Worm (Caenorhabditis elegans) whole organism, L1 larva: ENCODE results near the gene ptc-3.

ENCODE experiments used
- C16A3.4 ChIP-seq: fragments of 150-350 bp; optimal IDR thresholded peaks from 2 replicates; lab custom pipeline; 2014; ENCODE audit warnings: missing biosample characterization, missing genetic modification characterization
- C34B4.2 ChIP-seq: sonication (generic microtip); optimal IDR thresholded peaks from 2 replicates; lab custom pipeline; 2017; ENCODE audit warnings: mild to moderate bottlenecking, missing genetic modification characterization, missing compliant biosample characterization
- F16B12.6 ChIP-seq: fragments of 150-350 bp; optimal IDR thresholded peaks from 2 replicates; lab custom pipeline; 2014; ENCODE audit warnings: missing biosample characterization, missing genetic modification characterization
- Y116A8C.19 ChIP-seq: sonication (generic microtip); optimal IDR thresholded peaks from 2 replicates; lab custom pipeline; 2016; ENCODE audit warnings: missing compliant biosample characterization, missing genetic modification characterization, borderline replicate concordance
- aha-1 ChIP-seq: fragments of 150-350 bp; optimal IDR thresholded peaks from 2 replicates; lab custom pipeline; 2014; ENCODE audit warnings: missing biosample characterization, missing genetic modification characterization
- aly-2 ChIP-seq: fragments of 150-350 bp; optimal IDR thresholded peaks from 2 replicates; lab custom pipeline; 2014; ENCODE audit warnings: missing biosample characterization, missing genetic modification characterization
- ama-1 ChIP-seq: fragments of 150-350 bp; optimal IDR thresholded peaks from 2 replicates; lab custom pipeline; 2014
- ceh-88 ChIP-seq: fragments of 200-800 bp; sonication (Bioruptor generic); IDR thresholded peaks from 2 replicates; pipeline ENCODE4 v1.3.6; 2022; ENCODE audit warnings: missing genetic modification characterization, missing compliant biosample characterization
- ces-1 ChIP-seq: fragments of 150-350 bp; optimal IDR thresholded peaks from 2 replicates; lab custom pipeline; 2014; ENCODE audit warnings: missing biosample characterization, missing genetic modification reagents, missing genetic modification characterization
- dpl-1 ChIP-seq, 3 experiments: fragments of 150-350 bp in 2 of 3; sonication (generic microtip) in 1 of 3; optimal IDR thresholded peaks; 2 replicates each; lab custom pipeline; 2014 to 2017; ENCODE audit warnings: missing biosample characterization in 3 of 3, missing genetic modification characterization in 3 of 3, missing genetic modification reagents in 3 of 3
- efl-1 ChIP-seq, 4 experiments: fragments of 150-350 bp; optimal IDR thresholded peaks in 3 of 4; peaks in 1 of 4; 1 replicate in 1 of 4; 2 replicates in 3 of 4; lab custom pipeline; 2014; ENCODE audit warnings: missing biosample characterization in 2 of 4, missing genetic modification characterization in 2 of 4, missing genetic modification reagents in 2 of 4
- efl-3 ChIP-seq: fragments of 200-800 bp; sonication (Bioruptor generic); optimal IDR thresholded peaks from 2 replicates; lab custom pipeline; 2018; ENCODE audit warnings: mild to moderate bottlenecking, missing genetic modification characterization, missing compliant biosample characterization
- egl-13 ChIP-seq: sonication (generic microtip); optimal IDR thresholded peaks from 2 replicates; lab custom pipeline; 2016; ENCODE audit warnings: missing genotype, missing genetic modification reagents, missing genetic modification characterization, missing compliant biosample characterization
- egl-27 ChIP-seq, 2 experiments: fragments of 150-350 bp in 1 of 2; sonication (generic microtip); optimal IDR thresholded peaks; 3 replicates each; lab custom pipeline; 2017 to 2018; ENCODE audit warnings: missing biosample characterization in 2 of 2, missing genetic modification characterization in 2 of 2, missing genetic modification reagents in 2 of 2
- elt-2 ChIP-seq: sonication (generic microtip); optimal IDR thresholded peaks from 2 replicates; lab custom pipeline; 2016; ENCODE audit warnings: missing genetic modification characterization, mild to moderate bottlenecking, inconsistent platforms, missing compliant biosample characterization, missing genetic modification reagents
- elt-3 ChIP-seq, 6 experiments: fragments of 150-350 bp in 1 of 6; sonication (generic microtip); optimal IDR thresholded peaks; 2 replicates each; lab custom pipeline; 2017 to 2018; ENCODE audit warnings: missing biosample characterization in 6 of 6, missing genetic modification characterization in 6 of 6, inconsistent platforms in 1 of 6
- ets-5 ChIP-seq: fragments of 200-800 bp; sonication (Bioruptor generic); IDR thresholded peaks from 2 replicates; pipeline ENCODE4 v1.3.6; 2022; ENCODE audit warnings: missing genetic modification characterization, missing compliant biosample characterization
- fkh-10 ChIP-seq: sonication (generic microtip); optimal IDR thresholded peaks from 2 replicates; lab custom pipeline; 2017; ENCODE audit warnings: missing biosample characterization, missing genetic modification reagents, missing genetic modification characterization
- fkh-4 ChIP-seq: sonication (generic microtip); optimal IDR thresholded peaks from 2 replicates; lab custom pipeline; 2016; ENCODE audit warnings: missing compliant biosample characterization, missing genetic modification characterization, borderline replicate concordance
- fkh-8 ChIP-seq: sonication (generic microtip); optimal IDR thresholded peaks from 2 replicates; lab custom pipeline; 2016; ENCODE audit warnings: mild to moderate bottlenecking, missing genetic modification characterization, missing compliant biosample characterization
- fos-1 ChIP-seq: fragments of 150-350 bp; optimal IDR thresholded peaks from 2 replicates; lab custom pipeline; 2014; ENCODE audit warnings: missing biosample characterization, missing genetic modification characterization
- irx-1 ChIP-seq: sonication (generic microtip); optimal IDR thresholded peaks from 2 replicates; lab custom pipeline; 2016; ENCODE audit warnings: missing genetic modification characterization, missing compliant biosample characterization
- isw-1 ChIP-seq: fragments of 200-800 bp; sonication (Bioruptor generic); IDR thresholded peaks from 2 replicates; pipeline ENCODE4 v1.3.6; 2022; ENCODE audit warnings: missing genetic modification characterization, missing compliant biosample characterization
- jun-1 ChIP-seq: fragments of 150-350 bp; optimal IDR thresholded peaks from 2 replicates; lab custom pipeline; 2014; ENCODE audit warnings: missing biosample characterization, missing genetic modification reagents, missing genetic modification characterization
- lin-14 ChIP-seq: fragments of 200-800 bp; sonication (Bioruptor generic); optimal IDR thresholded peaks from 2 replicates; lab custom pipeline; 2018; ENCODE audit warnings: mild to moderate bottlenecking, missing genetic modification characterization, moderate library complexity, missing compliant biosample characterization
- lin-15B ChIP-seq: fragments of 150-350 bp; sonication (generic microtip); optimal IDR thresholded peaks from 3 replicates; lab custom pipeline; 2014; ENCODE audit warnings: missing biosample characterization, missing genetic modification characterization
- lin-35 ChIP-seq, 2 experiments: fragments of 150-350 bp; optimal IDR thresholded peaks; 2 replicates each; lab custom pipeline; 2014; ENCODE audit warnings: missing biosample characterization in 2 of 2, missing genetic modification characterization in 2 of 2, missing genetic modification reagents in 2 of 2
- lin-39 ChIP-seq: fragments of 150-350 bp; optimal IDR thresholded peaks from 2 replicates; lab custom pipeline; 2014; ENCODE audit warnings: missing biosample characterization, missing genetic modification reagents, missing genetic modification characterization
- lsy-2 ChIP-seq, 2 experiments: fragments of 150-350 bp; optimal IDR thresholded peaks; 2 replicates each; lab custom pipeline; 2014; ENCODE audit warnings: missing biosample characterization in 2 of 2, missing genetic modification characterization in 2 of 2
- mdl-1 ChIP-seq, 2 experiments: fragments of 150-350 bp; optimal IDR thresholded peaks; 2 replicates each; lab custom pipeline; 2014 to 2017; ENCODE audit warnings: missing biosample characterization in 2 of 2, missing genetic modification characterization in 2 of 2, inconsistent platforms in 1 of 2
- nhr-11 ChIP-seq: fragments of 150-350 bp; optimal IDR thresholded peaks from 2 replicates; lab custom pipeline; 2014; ENCODE audit warnings: missing biosample characterization, missing genetic modification characterization
- nhr-19 ChIP-seq: fragments of 200-800 bp; sonication (Bioruptor generic); conservative IDR thresholded peaks from 2 replicates; pipeline ENCODE4 v1.3.6; 2022; ENCODE audit warnings: missing genetic modification characterization, missing compliant biosample characterization
- nhr-237 ChIP-seq: fragments of 150-350 bp; optimal IDR thresholded peaks from 2 replicates; lab custom pipeline; 2014; ENCODE audit warnings: missing biosample characterization, missing genetic modification characterization
- nhr-28 ChIP-seq: fragments of 150-350 bp; optimal IDR thresholded peaks from 2 replicates; lab custom pipeline; 2014; ENCODE audit warnings: missing biosample characterization, missing genetic modification characterization
- nhr-47 ChIP-seq: sonication (generic microtip); optimal IDR thresholded peaks from 2 replicates; lab custom pipeline; 2016; ENCODE audit warnings: mild to moderate bottlenecking, missing genetic modification characterization, moderate library complexity, missing compliant biosample characterization
- nhr-71 ChIP-seq: sonication (generic microtip); optimal IDR thresholded peaks from 2 replicates; lab custom pipeline; 2016; ENCODE audit warnings: mild to moderate bottlenecking, missing genetic modification characterization, moderate library complexity, missing compliant biosample characterization
- nhr-76 ChIP-seq: sonication (generic microtip); optimal IDR thresholded peaks from 2 replicates; lab custom pipeline; 2017; ENCODE audit warnings: missing biosample characterization, missing genetic modification characterization
- nhr-84 ChIP-seq: sonication (generic microtip); optimal IDR thresholded peaks from 2 replicates; lab custom pipeline; 2017; ENCODE audit warnings: missing biosample characterization, missing genetic modification characterization
- nhr-85 ChIP-seq: sonication (generic microtip); peaks from one replicate; lab custom pipeline; 2016; ENCODE audit warnings: missing genetic modification characterization, inconsistent platforms, missing compliant biosample characterization
- pag-3 ChIP-seq: sonication (generic microtip); optimal IDR thresholded peaks from 2 replicates; lab custom pipeline; 2017; ENCODE audit warnings: missing genetic modification characterization, mild to moderate bottlenecking, missing compliant biosample characterization, antibody characterized with exemption, borderline replicate concordance; ENCODE audit not compliant: insufficient read depth
- pqm-1 ChIP-seq: sonication (generic microtip); optimal IDR thresholded peaks from 3 replicates; lab custom pipeline; 2017; ENCODE audit warnings: missing biosample characterization, missing genetic modification characterization
- skn-1 ChIP-seq: fragments of 150-350 bp; optimal IDR thresholded peaks from 2 replicates; lab custom pipeline; 2014; ENCODE audit warnings: missing biosample characterization, missing genetic modification characterization
- snu-23 ChIP-seq: sonication (generic microtip); optimal IDR thresholded peaks from 2 replicates; lab custom pipeline; 2016; ENCODE audit warnings: missing genetic modification characterization, missing compliant biosample characterization
- sox-4 ChIP-seq: sonication (generic microtip); optimal IDR thresholded peaks from 2 replicates; lab custom pipeline; 2016; ENCODE audit warnings: missing genetic modification characterization, missing compliant biosample characterization
- sptf-1 ChIP-seq: fragments of 150-350 bp; optimal IDR thresholded peaks from 2 replicates; lab custom pipeline; 2014; ENCODE audit warnings: missing biosample characterization, missing genetic modification characterization
- swsn-7 ChIP-seq: sonication (generic microtip); optimal IDR thresholded peaks from 2 replicates; lab custom pipeline; 2016; ENCODE audit warnings: missing genetic modification characterization, missing compliant biosample characterization
- tbx-2 ChIP-seq: sonication (generic microtip); optimal IDR thresholded peaks from 2 replicates; lab custom pipeline; 2016; ENCODE audit warnings: missing genetic modification characterization, missing compliant biosample characterization
- tlp-1 ChIP-seq: fragments of 150-350 bp; optimal IDR thresholded peaks from 2 replicates; lab custom pipeline; 2014; ENCODE audit warnings: missing biosample characterization, missing genetic modification characterization
- unc-30 ChIP-seq: sonication (generic microtip); optimal IDR thresholded peaks from 2 replicates; lab custom pipeline; 2017; ENCODE audit warnings: missing biosample characterization, missing genetic modification characterization
- unc-62 ChIP-seq: fragments of 150-350 bp; optimal IDR thresholded peaks from 2 replicates; lab custom pipeline; 2014; ENCODE audit warnings: missing biosample characterization, missing genetic modification reagents, missing genetic modification characterization
- unc-98 ChIP-seq: fragments of 200-800 bp; sonication (Bioruptor generic); IDR thresholded peaks from 2 replicates; pipeline ENCODE4 v1.3.6; 2022; ENCODE audit warnings: missing genetic modification characterization, missing compliant biosample characterization
- vab-15 ChIP-seq: sonication (generic microtip); optimal IDR thresholded peaks from 2 replicates; lab custom pipeline; 2017; ENCODE audit warnings: missing genotype, mild to moderate bottlenecking, missing genetic modification characterization, missing compliant biosample characterization
- zag-1 ChIP-seq: fragments of 150-350 bp; optimal IDR thresholded peaks from 2 replicates; lab custom pipeline; 2014; ENCODE audit warnings: missing biosample characterization, missing genetic modification characterization
- ztf-11 ChIP-seq, 2 experiments: sonication (generic microtip); optimal IDR thresholded peaks; 2 replicates each; lab custom pipeline; 2016 to 2017; ENCODE audit warnings: missing genetic modification characterization in 2 of 2, missing biosample characterization in 1 of 2, missing compliant biosample characterization in 1 of 2
- ztf-4 ChIP-seq: fragments of 150-350 bp; optimal IDR thresholded peaks from 2 replicates; lab custom pipeline; 2014; ENCODE audit warnings: missing biosample characterization, missing genetic modification characterization

Gene ptc-3

ce11 chrII:2831173-2831572, 21.2 kb downstream of the ptc-3 start, which contains the start of gene K12H6.6:
TSS of gene K12H6.6 (minus strand) at chrII:2831233.
- TF ChIP-seq lin-15B (tag; lab: Kevin White, UChicago) (no peak), egl-27 (tag; optimal IDR thresholded peaks at IDR 0.05; lab: Kevin White, UChicago) (no peak), ets-5 (no peak), nhr-85 (peak; percentile 45), ama-1 (lab: Kevin White, UChicago) (no peak), fkh-10 (GFP tag; lab: Kevin White, UChicago) (no peak), sox-4 (tag; lab: Kevin White, UChicago) (no peak), lsy-2 (tag; optimal IDR thresholded peaks at IDR 0.05; lab: Kevin White, UChicago) (no peak), tbx-2 (no peak), pqm-1 (tag; lab: Kevin White, UChicago) (no peak), nhr-11 (tag; lab: Kevin White, UChicago) (no peak), fkh-8 (tag; lab: Kevin White, UChicago) (peak; percentile 30), aly-2 (tag; lab: Kevin White, UChicago) (no peak), skn-1 (tag; lab: Kevin White, UChicago) (peak; percentile 43), lin-35 (GFP tag; optimal IDR thresholded peaks at IDR 0.05; lab: Kevin White, UChicago) (no peak), lin-39 (tag; lab: Kevin White, UChicago) (no peak), lin-14 (GFP tag; lab: Kevin White, UChicago) (peak; percentile 70), ces-1 (GFP tag; lab: Kevin White, UChicago) (no peak), zag-1 (no peak), C34B4.2 (no peak), elt-2 (no peak), vab-15 (tag; lab: Kevin White, UChicago) (no peak), nhr-47 (tag; lab: Kevin White, UChicago) (no peak), elt-3 (tag; optimal IDR thresholded peaks at IDR 0.05; lab: Kevin White, UChicago) (no peak), jun-1 (tag; lab: Kevin White, UChicago) (no peak), ceh-88 (no peak), dpl-1 (GFP tag; optimal IDR thresholded peaks at IDR 0.05; lab: Kevin White, UChicago) (peak in 1 of 3 experiments; percentile 9), C16A3.4 (tag; lab: Kevin White, UChicago) (no peak), unc-30 (tag; lab: Kevin White, UChicago) (no peak), snu-23 (GFP tag; lab: Kevin White, UChicago) (peak; percentile 11), nhr-76 (tag; lab: Kevin White, UChicago) (no peak), unc-62 (GFP tag; lab: Kevin White, UChicago) (no peak), egl-13 (tag; lab: Kevin White, UChicago) (no peak), fkh-4 (tag; lab: Kevin White, UChicago) (no peak), irx-1 (tag; lab: Kevin White, UChicago) (no peak), isw-1 (no peak), tlp-1 (no peak), unc-98 (GFP tag; lab: Robert Waterston, UW) (no peak), F16B12.6 (tag; lab: Kevin White, UChicago) (no peak), mdl-1 (tag; optimal IDR thresholded peaks at IDR 0.05; lab: Kevin White, UChicago) (no peak), fos-1 (tag; lab: Kevin White, UChicago) (no peak), nhr-28 (tag; lab: Kevin White, UChicago) (no peak), aha-1 (tag; lab: Kevin White, UChicago) (no peak), nhr-237 (tag; lab: Kevin White, UChicago) (no peak), swsn-7 (tag; lab: Kevin White, UChicago) (no peak), nhr-19 (no peak), efl-1 (optimal IDR thresholded peaks at IDR 0.05; lab: Kevin White, UChicago) (no peak), efl-1 (GFP tag; optimal IDR thresholded peaks at IDR 0.05 in 1 of 2; lab: Kevin White, UChicago) (no peak), nhr-71 (tag; lab: Kevin White, UChicago) (peak; percentile 39), nhr-84 (tag; lab: Kevin White, UChicago) (no peak), ztf-11 (tag; optimal IDR thresholded peaks at IDR 0.05; lab: Kevin White, UChicago) (no peak), Y116A8C.19 (tag; lab: Kevin White, UChicago) (no peak), pag-3 (no peak), sptf-1 (no peak), ztf-4 (no peak), efl-3 (no peak)
